Worm (Caenorhabditis elegans) whole organism, L1 larva: ENCODE measurements around the gene str-185.

Source experiments
- C04F5.9 ChIP-seq: sonication (generic microtip); optimal IDR thresholded peaks from 2 replicates; lab custom pipeline; 2016; ENCODE audit warnings: missing genetic modification characterization, missing compliant biosample characterization
- C16A3.4 ChIP-seq: fragments of 150-350 bp; optimal IDR thresholded peaks from 2 replicates; lab custom pipeline; 2014; ENCODE audit warnings: missing biosample characterization, missing genetic modification characterization
- F16B12.6 ChIP-seq: fragments of 150-350 bp; optimal IDR thresholded peaks from 2 replicates; lab custom pipeline; 2014; ENCODE audit warnings: missing biosample characterization, missing genetic modification characterization
- alr-1 ChIP-seq: fragments of 200-800 bp; sonication (Bioruptor generic); optimal IDR thresholded peaks from 2 replicates; lab custom pipeline; 2018; ENCODE audit warnings: borderline replicate concordance, mild to moderate bottlenecking, missing genetic modification characterization, missing compliant biosample characterization
- ama-1 ChIP-seq: fragments of 150-350 bp; optimal IDR thresholded peaks from 2 replicates; lab custom pipeline; 2014
- blmp-1 ChIP-seq: fragments of 150-350 bp; optimal IDR thresholded peaks from 2 replicates; lab custom pipeline; 2014; ENCODE audit warnings: missing biosample characterization, missing genetic modification characterization
- ceh-88 ChIP-seq: fragments of 200-800 bp; sonication (Bioruptor generic); IDR thresholded peaks from 2 replicates; pipeline ENCODE4 v1.3.6; 2022; ENCODE audit warnings: missing genetic modification characterization, missing compliant biosample characterization
- ces-1 ChIP-seq: fragments of 150-350 bp; optimal IDR thresholded peaks from 2 replicates; lab custom pipeline; 2014; ENCODE audit warnings: missing biosample characterization, missing genetic modification reagents, missing genetic modification characterization
- dpl-1 ChIP-seq, 3 experiments: fragments of 150-350 bp in 2 of 3; sonication (generic microtip) in 1 of 3; optimal IDR thresholded peaks; 2 replicates each; lab custom pipeline; 2014 to 2017; ENCODE audit warnings: missing biosample characterization in 3 of 3, missing genetic modification characterization in 3 of 3, missing genetic modification reagents in 3 of 3
- dsc-1 ChIP-seq: sonication (generic microtip); optimal IDR thresholded peaks from 2 replicates; lab custom pipeline; 2016; ENCODE audit warnings: mild to moderate bottlenecking, missing genetic modification characterization, missing compliant biosample characterization
- efl-1 ChIP-seq, 4 experiments: fragments of 150-350 bp; optimal IDR thresholded peaks in 3 of 4; peaks in 1 of 4; 1 replicate in 1 of 4; 2 replicates in 3 of 4; lab custom pipeline; 2014; ENCODE audit warnings: missing biosample characterization in 2 of 4, missing genetic modification characterization in 2 of 4, missing genetic modification reagents in 2 of 4
- efl-3 ChIP-seq: fragments of 200-800 bp; sonication (Bioruptor generic); optimal IDR thresholded peaks from 2 replicates; lab custom pipeline; 2018; ENCODE audit warnings: mild to moderate bottlenecking, missing genetic modification characterization, missing compliant biosample characterization
- egl-13 ChIP-seq: sonication (generic microtip); optimal IDR thresholded peaks from 2 replicates; lab custom pipeline; 2016; ENCODE audit warnings: missing genotype, missing genetic modification reagents, missing genetic modification characterization, missing compliant biosample characterization
- ets-5 ChIP-seq: fragments of 200-800 bp; sonication (Bioruptor generic); IDR thresholded peaks from 2 replicates; pipeline ENCODE4 v1.3.6; 2022; ENCODE audit warnings: missing genetic modification characterization, missing compliant biosample characterization
- fkh-4 ChIP-seq: sonication (generic microtip); optimal IDR thresholded peaks from 2 replicates; lab custom pipeline; 2016; ENCODE audit warnings: missing compliant biosample characterization, missing genetic modification characterization, borderline replicate concordance
- fos-1 ChIP-seq: fragments of 150-350 bp; optimal IDR thresholded peaks from 2 replicates; lab custom pipeline; 2014; ENCODE audit warnings: missing biosample characterization, missing genetic modification characterization
- grh-1 ChIP-seq: fragments of 200-800 bp; sonication (Bioruptor generic); IDR thresholded peaks from 2 replicates; pipeline ENCODE4 v1.3.6; 2022; ENCODE audit warnings: missing genetic modification reagents, missing genetic modification characterization, missing compliant biosample characterization
- hlh-17 ChIP-seq: fragments of 200-800 bp; sonication (Bioruptor generic); optimal IDR thresholded peaks from 2 replicates; lab custom pipeline; 2018; ENCODE audit warnings: missing genetic modification characterization, mild to moderate bottlenecking, missing compliant biosample characterization, moderate library complexity, borderline replicate concordance
- hlh-4 ChIP-seq: sonication (generic microtip); optimal IDR thresholded peaks from 2 replicates; lab custom pipeline; 2016; ENCODE audit warnings: mild to moderate bottlenecking, missing genetic modification characterization, missing compliant biosample characterization
- jun-1 ChIP-seq: fragments of 150-350 bp; optimal IDR thresholded peaks from 2 replicates; lab custom pipeline; 2014; ENCODE audit warnings: missing biosample characterization, missing genetic modification reagents, missing genetic modification characterization
- lin-35 ChIP-seq, 2 experiments: fragments of 150-350 bp; optimal IDR thresholded peaks; 2 replicates each; lab custom pipeline; 2014; ENCODE audit warnings: missing biosample characterization in 2 of 2, missing genetic modification characterization in 2 of 2, missing genetic modification reagents in 2 of 2
- lin-39 ChIP-seq: fragments of 150-350 bp; optimal IDR thresholded peaks from 2 replicates; lab custom pipeline; 2014; ENCODE audit warnings: missing biosample characterization, missing genetic modification reagents, missing genetic modification characterization
- lsy-2 ChIP-seq, 2 experiments: fragments of 150-350 bp; optimal IDR thresholded peaks; 2 replicates each; lab custom pipeline; 2014; ENCODE audit warnings: missing biosample characterization in 2 of 2, missing genetic modification characterization in 2 of 2
- mab-9 ChIP-seq: fragments of 200-800 bp; sonication (Bioruptor generic); IDR thresholded peaks from 2 replicates; pipeline ENCODE4 v1.3.6; 2022; ENCODE audit warnings: missing genetic modification reagents, missing genetic modification characterization, missing compliant biosample characterization
- mdl-1 ChIP-seq, 2 experiments: fragments of 150-350 bp; optimal IDR thresholded peaks; 2 replicates each; lab custom pipeline; 2014 to 2017; ENCODE audit warnings: missing biosample characterization in 2 of 2, missing genetic modification characterization in 2 of 2, inconsistent platforms in 1 of 2
- mef-2 ChIP-seq: fragments of 150-350 bp; optimal IDR thresholded peaks from 2 replicates; lab custom pipeline; 2014; ENCODE audit warnings: missing biosample characterization, missing genetic modification characterization
- mep-1 ChIP-seq: fragments of 150-350 bp; optimal IDR thresholded peaks from 2 replicates; lab custom pipeline; 2014; ENCODE audit warnings: missing biosample characterization, missing genetic modification characterization
- nhr-12 ChIP-seq: sonication (generic microtip); optimal IDR thresholded peaks from 2 replicates; lab custom pipeline; 2017; ENCODE audit warnings: missing biosample characterization, missing genetic modification characterization
- nhr-19 ChIP-seq: fragments of 200-800 bp; sonication (Bioruptor generic); conservative IDR thresholded peaks from 2 replicates; pipeline ENCODE4 v1.3.6; 2022; ENCODE audit warnings: missing genetic modification characterization, missing compliant biosample characterization
- nhr-20 ChIP-seq: sonication (generic microtip); optimal IDR thresholded peaks from 2 replicates; lab custom pipeline; 2016; ENCODE audit warnings: mild to moderate bottlenecking, missing genetic modification characterization, missing compliant biosample characterization
- nhr-237 ChIP-seq: fragments of 150-350 bp; optimal IDR thresholded peaks from 2 replicates; lab custom pipeline; 2014; ENCODE audit warnings: missing biosample characterization, missing genetic modification characterization
- nhr-47 ChIP-seq: sonication (generic microtip); optimal IDR thresholded peaks from 2 replicates; lab custom pipeline; 2016; ENCODE audit warnings: mild to moderate bottlenecking, missing genetic modification characterization, moderate library complexity, missing compliant biosample characterization
- nhr-76 ChIP-seq: sonication (generic microtip); optimal IDR thresholded peaks from 2 replicates; lab custom pipeline; 2017; ENCODE audit warnings: missing biosample characterization, missing genetic modification characterization
- nhr-77 ChIP-seq: fragments of 150-350 bp; optimal IDR thresholded peaks from 2 replicates; lab custom pipeline; 2014; ENCODE audit warnings: missing biosample characterization, missing genetic modification characterization
- nhr-84 ChIP-seq: sonication (generic microtip); optimal IDR thresholded peaks from 2 replicates; lab custom pipeline; 2017; ENCODE audit warnings: missing biosample characterization, missing genetic modification characterization
- nhr-85 ChIP-seq: sonication (generic microtip); peaks from one replicate; lab custom pipeline; 2016; ENCODE audit warnings: missing genetic modification characterization, inconsistent platforms, missing compliant biosample characterization
- pag-3 ChIP-seq: sonication (generic microtip); optimal IDR thresholded peaks from 2 replicates; lab custom pipeline; 2017; ENCODE audit warnings: missing genetic modification characterization, mild to moderate bottlenecking, missing compliant biosample characterization, antibody characterized with exemption, borderline replicate concordance; ENCODE audit not compliant: insufficient read depth
- pqm-1 ChIP-seq: sonication (generic microtip); optimal IDR thresholded peaks from 3 replicates; lab custom pipeline; 2017; ENCODE audit warnings: missing biosample characterization, missing genetic modification characterization
- rnt-1 ChIP-seq: sonication (generic microtip); optimal IDR thresholded peaks from 2 replicates; lab custom pipeline; 2016; ENCODE audit warnings: mild to moderate bottlenecking, missing genetic modification characterization, moderate library complexity, missing compliant biosample characterization
- snpc-4 ChIP-seq: fragments of 150-350 bp; optimal IDR thresholded peaks from 2 replicates; lab custom pipeline; 2014; ENCODE audit warnings: missing biosample characterization, missing genetic modification characterization
- sptf-1 ChIP-seq: fragments of 150-350 bp; optimal IDR thresholded peaks from 2 replicates; lab custom pipeline; 2014; ENCODE audit warnings: missing biosample characterization, missing genetic modification characterization
- swsn-7 ChIP-seq: sonication (generic microtip); optimal IDR thresholded peaks from 2 replicates; lab custom pipeline; 2016; ENCODE audit warnings: missing genetic modification characterization, missing compliant biosample characterization
- tlp-1 ChIP-seq: fragments of 150-350 bp; optimal IDR thresholded peaks from 2 replicates; lab custom pipeline; 2014; ENCODE audit warnings: missing biosample characterization, missing genetic modification characterization
- unc-130 ChIP-seq: fragments of 150-350 bp; optimal IDR thresholded peaks from 2 replicates; lab custom pipeline; 2017; ENCODE audit warnings: missing biosample characterization, missing genetic modification characterization, inconsistent platforms
- unc-86 ChIP-seq: sonication (generic microtip); optimal IDR thresholded peaks from 2 replicates; lab custom pipeline; 2016; ENCODE audit warnings: missing genetic modification characterization, missing compliant biosample characterization
- vab-15 ChIP-seq: sonication (generic microtip); optimal IDR thresholded peaks from 2 replicates; lab custom pipeline; 2017; ENCODE audit warnings: missing genotype, mild to moderate bottlenecking, missing genetic modification characterization, missing compliant biosample characterization
- xbp-1 ChIP-seq: sonication (generic microtip); optimal IDR thresholded peaks from 2 replicates; lab custom pipeline; 2016; ENCODE audit warnings: missing genetic modification characterization, missing compliant biosample characterization
- zag-1 ChIP-seq: fragments of 150-350 bp; optimal IDR thresholded peaks from 2 replicates; lab custom pipeline; 2014; ENCODE audit warnings: missing biosample characterization, missing genetic modification characterization
- ztf-11 ChIP-seq, 2 experiments: sonication (generic microtip); optimal IDR thresholded peaks; 2 replicates each; lab custom pipeline; 2016 to 2017; ENCODE audit warnings: missing genetic modification characterization in 2 of 2, missing biosample characterization in 1 of 2, missing compliant biosample characterization in 1 of 2

Gene str-185

DNA sequence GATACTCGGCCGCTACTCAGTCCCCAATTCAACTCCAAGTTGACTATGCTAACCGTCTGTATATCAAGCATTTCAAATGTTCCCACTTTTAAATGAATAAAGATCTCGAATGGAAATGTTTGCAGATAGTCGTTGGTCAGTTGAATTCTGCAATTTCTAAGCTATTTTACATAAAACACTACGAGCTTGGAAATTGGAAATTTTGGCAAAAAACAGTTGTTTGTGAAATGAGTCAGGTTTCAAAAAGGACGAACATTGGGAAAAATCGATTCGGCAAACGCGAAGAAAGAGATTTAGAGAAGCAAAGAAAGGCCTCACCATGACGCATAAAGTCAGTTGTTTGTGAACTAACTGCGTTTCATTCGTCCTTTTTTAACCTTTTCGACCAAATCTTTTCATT is 17.1 kb upstream of the str-185 start (continued):
- TF ChIP-seq lin-35 (GFP tag; optimal IDR thresholded peaks at IDR 0.05; lab: Kevin White, UChicago), result peak; percentile 46 to 59
- no peak for TF ChIP-seq C16A3.4 (tag; lab: Kevin White, UChicago)
- peak; percentile 13 to 45 (median 30) for TF ChIP-seq dpl-1 (GFP tag; optimal IDR thresholded peaks at IDR 0.05; lab: Kevin White, UChicago)
- peak; percentile 74 for TF ChIP-seq ama-1
- no peak for TF ChIP-seq pqm-1 (tag; lab: Kevin White, UChicago)
- no peak for TF ChIP-seq efl-3 (GFP tag; lab: Kevin White, UChicago)
- peak; percentile 41 for TF ChIP-seq swsn-7 (tag; lab: Kevin White, UChicago)
- no peak for TF ChIP-seq nhr-237 (tag; lab: Kevin White, UChicago)
- TF ChIP-seq efl-1 (optimal IDR thresholded peaks at IDR 0.05; lab: Kevin White, UChicago), result peak; percentile 55 to 60
- TF ChIP-seq efl-1 (GFP tag; optimal IDR thresholded peaks at IDR 0.05 in 1 of 2; lab: Kevin White, UChicago), result peak; percentile 37 to 48
- no peak for TF ChIP-seq F16B12.6
- TF ChIP-seq ces-1 (GFP tag; lab: Kevin White, UChicago), result no peak
- peak; percentile 41 for TF ChIP-seq rnt-1 (tag; lab: Kevin White, UChicago)

DNA sequence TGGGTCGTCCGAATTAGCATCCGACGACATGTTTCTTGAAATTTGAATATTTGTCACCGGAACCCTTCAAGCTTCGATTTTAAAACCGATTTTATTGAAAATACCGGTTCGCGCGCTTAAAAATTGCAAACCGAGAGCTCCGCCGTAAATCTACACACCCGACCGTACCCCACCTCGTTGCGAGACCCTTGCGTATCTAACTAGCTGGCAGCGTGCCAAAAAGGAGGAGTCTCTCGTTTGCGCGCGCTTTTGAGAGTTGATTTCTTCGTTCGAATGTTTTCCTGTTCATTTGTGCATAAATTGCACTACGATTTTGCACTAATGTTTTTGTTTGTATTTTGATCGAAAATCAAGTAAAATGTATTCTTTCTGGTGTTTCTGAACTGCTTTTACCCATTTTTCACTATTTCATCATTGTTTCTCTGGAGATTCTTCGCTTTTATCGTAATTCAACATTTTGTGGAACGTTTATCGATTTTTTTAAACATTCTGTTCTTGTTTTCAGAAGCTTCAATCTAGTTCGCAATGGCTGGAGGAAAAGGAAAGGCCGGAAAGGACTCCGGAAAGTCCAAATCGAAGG is 16.0 kb upstream of the str-185 start, which contains the start of the genes wapl-1 and htz-1:
Gene wapl-1, minus strand, starts transcription at position 30 of the 580 bp plus-strand sequence.
Gene htz-1, plus strand, starts transcription at position 506 of the 580 bp plus-strand sequence.
- peak; percentile 99 for TF ChIP-seq unc-130 (tag; lab: Kevin White, UChicago)
- peak; percentile 98 for TF ChIP-seq unc-86
- no peak for TF ChIP-seq nhr-76 (tag; lab: Kevin White, UChicago)
- peak; percentile 92 for TF ChIP-seq fos-1 (tag; lab: Kevin White, UChicago)
- TF ChIP-seq ets-5, result no peak
- no peak for TF ChIP-seq hlh-4 (tag; lab: Kevin White, UChicago)
- TF ChIP-seq grh-1 (GFP tag; lab: Robert Waterston, UW), result peak; percentile 94
- TF ChIP-seq nhr-85, result peak; percentile 99
- TF ChIP-seq ceh-88 (GFP tag; lab: Robert Waterston, UW), result peak; percentile 86
- peak; percentile 84 for TF ChIP-seq lin-39 (tag; lab: Kevin White, UChicago)
- TF ChIP-seq mdl-1 (tag; optimal IDR thresholded peaks at IDR 0.05; lab: Kevin White, UChicago), result peak in 1 of 2 experiments; percentile 94
- peak; percentile 88 for TF ChIP-seq vab-15 (tag; lab: Kevin White, UChicago)
- TF ChIP-seq nhr-12, result no peak
- TF ChIP-seq nhr-47 (tag; lab: Kevin White, UChicago), result peak; percentile 98
- peak; percentile 92 for TF ChIP-seq nhr-77
- TF ChIP-seq xbp-1 (tag; lab: Kevin White, UChicago), result peak; percentile 98
- TF ChIP-seq nhr-84, result no peak
- no peak for TF ChIP-seq sptf-1 (tag; lab: Kevin White, UChicago)
- TF ChIP-seq mef-2 (tag; lab: Kevin White, UChicago), result peak; percentile 91
- peak; percentile 44 for TF ChIP-seq efl-3 (GFP tag; lab: Kevin White, UChicago)
- TF ChIP-seq snpc-4 (tag; lab: Kevin White, UChicago), result peak; percentile 84
- peak; percentile 71 for TF ChIP-seq F16B12.6
- no peak for TF ChIP-seq pqm-1 (tag; lab: Kevin White, UChicago)
- peak; percentile 95 for TF ChIP-seq dsc-1
- TF ChIP-seq nhr-237 (tag; lab: Kevin White, UChicago), result peak; percentile 92
- TF ChIP-seq egl-13 (tag; lab: Kevin White, UChicago), result peak; percentile 90
- TF ChIP-seq hlh-17, result no peak
- TF ChIP-seq pag-3, result no peak
- TF ChIP-seq alr-1 (tag; lab: Kevin White, UChicago), result no peak
- peak; percentile 86 for TF ChIP-seq blmp-1 (tag; lab: Kevin White, UChicago)
- TF ChIP-seq zag-1 (tag; lab: Kevin White, UChicago), result peak; percentile 52
- TF ChIP-seq C04F5.9, result peak; percentile 89
- TF ChIP-seq lin-35 (GFP tag; optimal IDR thresholded peaks at IDR 0.05; lab: Kevin White, UChicago), result peak; percentile 96 to 98
- TF ChIP-seq lsy-2 (tag; optimal IDR thresholded peaks at IDR 0.05; lab: Kevin White, UChicago), result peak; percentile 99 to 100
- peak in 1 of 2 experiments; percentile 93 for TF ChIP-seq ztf-11 (tag; optimal IDR thresholded peaks at IDR 0.05; lab: Kevin White, UChicago)
- no peak for TF ChIP-seq tlp-1 (tag; lab: Kevin White, UChicago)
- TF ChIP-seq nhr-20 (tag; lab: Kevin White, UChicago), result peak; percentile 96
- TF ChIP-seq jun-1 (tag; lab: Kevin White, UChicago), result peak; percentile 95
- TF ChIP-seq ama-1, result peak; percentile 71
- TF ChIP-seq mep-1 (tag; lab: Kevin White, UChicago), result peak; percentile 97
- TF ChIP-seq nhr-19 (GFP tag; lab: Robert Waterston, UW), result peak; percentile 97
- TF ChIP-seq fkh-4, result no peak
- TF ChIP-seq mab-9 (GFP tag; lab: Robert Waterston, UW), result peak; percentile 85
- peak; percentile 97 for TF ChIP-seq C16A3.4 (tag; lab: Kevin White, UChicago)
